Fruit fly (Drosophila melanogaster): Measurements from ENCODE around the gene ATPsynE.

The ATPsynE gene

DNA sequence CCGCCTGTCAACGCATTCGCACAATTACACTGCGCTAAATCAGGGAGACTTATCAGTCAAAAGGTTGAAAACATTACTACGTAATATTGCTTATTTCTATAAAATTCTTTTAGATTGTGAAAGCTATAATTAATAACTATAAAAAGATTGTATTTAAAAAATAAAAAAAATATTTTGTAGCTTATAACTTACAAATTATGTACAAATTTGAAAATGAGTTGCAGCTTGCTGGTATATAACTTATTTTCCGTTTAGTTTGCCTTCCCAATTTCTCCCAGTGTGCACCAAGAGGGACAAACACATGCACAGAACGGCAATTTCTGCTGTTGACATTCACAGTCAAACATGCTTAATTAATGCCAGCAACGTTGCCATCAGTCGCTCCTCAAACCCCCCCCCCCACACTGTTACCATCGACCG is 27.0 kb downstream of the ATPsynE start (continued):
- TF ChIP-seq wdn (GFP tag; IDR thresholded peaks at IDR 0.05) (no peak), CG4360 (GFP tag; IDR thresholded peaks at IDR 0.05) (no peak), CG10565 (GFP tag; optimal IDR thresholded peaks at IDR 0.05) (no peak), CG11398 (GFP tag; optimal IDR thresholded peaks at IDR 0.05) (no peak), tll (GFP tag; optimal IDR thresholded peaks at IDR 0.05) (no peak), CG6683 (GFP tag; optimal IDR thresholded peaks at IDR 0.05) (peak; percentile 72), scrt (GFP tag; optimal IDR thresholded peaks at IDR 0.05) (peak; percentile 76), ken (GFP tag; IDR thresholded peaks at IDR 0.05) (0 out of 3 replicates have a peak, but pooled peaks have one; percentile 6), CG10321 (GFP tag; IDR thresholded peaks at IDR 0.05) (no peak), CG13296 (GFP tag; optimal IDR thresholded peaks at IDR 0.05) (peak; percentile 81), Fer2 (tag; optimal IDR thresholded peaks at IDR 0.05) (peak; percentile 70), CG17612 (GFP tag; IDR thresholded peaks at IDR 0.05) (no peak), C15 (GFP tag; IDR thresholded peaks at IDR 0.05) (0 out of 3 replicates have a peak, but pooled peaks have one; percentile 42), D19B (GFP tag; optimal IDR thresholded peaks at IDR 0.05) (peak; percentile 45), CG17802 (tag; optimal IDR thresholded peaks at IDR 0.05) (peak; percentile 25), CG18011 (GFP tag; optimal IDR thresholded peaks at IDR 0.05) (no peak), Sry-δ (GFP tag; optimal IDR thresholded peaks at IDR 0.05) (no peak), row (GFP tag; IDR thresholded peaks at IDR 0.05) (peak; percentile 58), Poxn (GFP tag; IDR thresholded peaks at IDR 0.05) (no peak), eve (GFP tag; optimal IDR thresholded peaks at IDR 0.05) (peak in 1 of 2 experiments; percentile 60), CG18599 (GFP tag; optimal IDR thresholded peaks at IDR 0.05) (peak; percentile 87), CG11695 (GFP tag; IDR thresholded peaks at IDR 0.05) (peak; percentile 76), sob (GFP tag; IDR thresholded peaks at IDR 0.05) (peak; percentile 61), Optix (GFP tag; IDR thresholded peaks at IDR 0.05) (0 out of 3 replicates have a peak, but pooled peaks have one; percentile 32), Nf-YC (tag; optimal IDR thresholded peaks at IDR 0.05) (peak; percentile 48), pzg (GFP tag; optimal IDR thresholded peaks at IDR 0.05) (no peak), Ptx1 (GFP tag; IDR thresholded peaks at IDR 0.05) (peak; percentile 77), CG12219 (GFP tag; optimal IDR thresholded peaks at IDR 0.05) (peak; percentile 4), CG7987 (GFP tag; optimal IDR thresholded peaks at IDR 0.05) (peak; percentile 16), CG17186 (GFP tag; optimal IDR thresholded peaks at IDR 0.05) (no peak), prd (optimal IDR thresholded peaks at IDR 0.05) (no peak), prd (GFP tag; IDR thresholded peaks at IDR 0.05) (peak; percentile 66), kah (GFP tag; optimal IDR thresholded peaks at IDR 0.05) (peak; percentile 27), en (GFP tag; optimal IDR thresholded peaks at IDR 0.05) (no peak), gem (tag; optimal IDR thresholded peaks at IDR 0.05) (peak; percentile 86), crp (GFP tag; optimal IDR thresholded peaks at IDR 0.05) (no peak), Lim3 (GFP tag; IDR thresholded peaks at IDR 0.05) (no peak), E2f2 (GFP tag; IDR thresholded peaks at IDR 0.05) (no peak; the same call in 1 of the 2 replicates), hth (optimal IDR thresholded peaks at IDR 0.05) (no peak), Nf-YA (GFP tag; IDR thresholded peaks at IDR 0.05) (no peak), Bdp1 (GFP tag; optimal IDR thresholded peaks at IDR 0.05) (no peak), Fer1 (GFP tag; optimal IDR thresholded peaks at IDR 0.05) (peak; percentile 89), Abd-B (GFP tag; optimal IDR thresholded peaks at IDR 0.05) (peak; percentile 49), CG34376 (GFP tag; optimal IDR thresholded peaks at IDR 0.05) (peak; percentile 50), jumu (GFP tag; optimal IDR thresholded peaks at IDR 0.05) (no peak), Adf1 (GFP tag; IDR thresholded peaks at IDR 0.05) (no peak; the same call in 1 of the 2 replicates), CG5953 (GFP tag; IDR thresholded peaks at IDR 0.05) (no peak; the same call in 1 of the 2 replicates), Hmr (GFP tag; optimal IDR thresholded peaks at IDR 0.05) (peak; percentile 75), luna (GFP tag; optimal IDR thresholded peaks at IDR 0.05) (no peak), CG9932 (GFP tag; IDR thresholded peaks at IDR 0.05) (0 out of 2 replicates have a peak, but pooled peaks have one; percentile 21), CG3281 (GFP tag; optimal IDR thresholded peaks at IDR 0.05) (peak; percentile 86)
